Fruit fly (Drosophila melanogaster) whole organism, prepupa: ENCODE results near the gene CG16758.

ENCODE experiments used
- Blimp-1 ChIP-seq: fragments of 200-800 bp; sonication (Bioruptor generic); optimal IDR thresholded peaks from 3 replicates; lab custom pipeline; 2017; ENCODE audit warnings: missing biosample characterization, missing genetic modification characterization, mild to moderate bottlenecking, moderate library complexity, missing genetic modification reagents
- CG10669 ChIP-seq: fragments of 200-800 bp; sonication (Bioruptor generic); optimal IDR thresholded peaks from 3 replicates; lab custom pipeline; 2018; ENCODE audit warnings: missing biosample characterization, mild to moderate bottlenecking, missing genetic modification characterization, moderate library complexity
- CG11762 ChIP-seq: fragments of 200-800 bp; sonication (Bioruptor generic); optimal IDR thresholded peaks from 3 replicates; lab custom pipeline; 2016; ENCODE audit warnings: missing biosample characterization, missing genetic modification characterization; ENCODE audit not compliant: insufficient read depth
- CG11902 ChIP-seq: fragments of 200-800 bp; sonication (Bioruptor generic); optimal IDR thresholded peaks from 3 replicates; lab custom pipeline; 2016; ENCODE audit warnings: missing biosample characterization, missing genetic modification characterization
- CG15336 ChIP-seq: fragments of 200-800 bp; sonication (Bioruptor generic); IDR thresholded peaks from 2 replicates; pipeline ENCODE4 v1.3.6; 2022; ENCODE audit warnings: missing biosample characterization, missing genetic modification characterization
- CG1621 ChIP-seq: fragments of 200-800 bp; sonication (Bioruptor generic); optimal IDR thresholded peaks from 3 replicates; lab custom pipeline; 2018; ENCODE audit warnings: missing biosample characterization, mild to moderate bottlenecking, missing genetic modification characterization
- CG3032 ChIP-seq: fragments of 200-800 bp; optimal IDR thresholded peaks from 2 replicates; lab custom pipeline; 2019; ENCODE audit warnings: missing biosample characterization, mild to moderate bottlenecking, missing genetic modification characterization, moderate library complexity
- CG31627 ChIP-seq: fragments of 200-800 bp; sonication (Bioruptor generic); optimal IDR thresholded peaks from 3 replicates; lab custom pipeline; 2016; ENCODE audit warnings: missing biosample characterization, missing genetic modification characterization
- CG32006 ChIP-seq: fragments of 200-800 bp; sonication (Bioruptor generic); optimal IDR thresholded peaks from 3 replicates; lab custom pipeline; 2017; ENCODE audit warnings: missing biosample characterization, mild to moderate bottlenecking, missing genetic modification characterization
- CG34406 ChIP-seq: fragments of 200-800 bp; sonication (Bioruptor generic); optimal IDR thresholded peaks from 3 replicates; lab custom pipeline; 2016; ENCODE audit warnings: missing biosample characterization, missing genetic modification characterization
- CG3919 ChIP-seq: fragments of 200-800 bp; sonication (Bioruptor generic); optimal IDR thresholded peaks from 3 replicates; lab custom pipeline; 2016; ENCODE audit warnings: missing biosample characterization, missing genetic modification characterization
- CG4318 ChIP-seq: fragments of 200-800 bp; sonication (Bioruptor generic); optimal IDR thresholded peaks from 3 replicates; lab custom pipeline; 2017; ENCODE audit warnings: missing biosample characterization, mild to moderate bottlenecking, missing genetic modification characterization
- CG6163 ChIP-seq: fragments of 200-800 bp; sonication (Bioruptor generic); IDR thresholded peaks from 3 replicates; pipeline ENCODE4 v1.3.6; 2022; ENCODE audit warnings: missing biosample characterization, missing genetic modification characterization
- CG6276 ChIP-seq: fragments of 200-800 bp; sonication (Bioruptor generic); optimal IDR thresholded peaks from 2 replicates; lab custom pipeline; 2017; ENCODE audit warnings: missing biosample characterization, mild to moderate bottlenecking, missing genetic modification characterization
- CG6792 ChIP-seq: fragments of 200-800 bp; sonication (Bioruptor generic); optimal IDR thresholded peaks from 3 replicates; lab custom pipeline; 2016; ENCODE audit warnings: missing biosample characterization, missing genetic modification characterization
- CG6808 ChIP-seq: fragments of 200-800 bp; sonication (Bioruptor generic); optimal IDR thresholded peaks from 3 replicates; lab custom pipeline; 2017; ENCODE audit warnings: missing biosample characterization, missing genetic modification characterization, mild to moderate bottlenecking, moderate library complexity, missing genetic modification reagents
- CG6854 ChIP-seq: fragments of 200-800 bp; sonication (Bioruptor generic); optimal IDR thresholded peaks from 2 replicates; lab custom pipeline; 2017; ENCODE audit warnings: missing biosample characterization, mild to moderate bottlenecking, missing genetic modification characterization
- CG7368 ChIP-seq: fragments of 200-800 bp; sonication (Bioruptor generic); optimal IDR thresholded peaks from 3 replicates; lab custom pipeline; 2016; ENCODE audit warnings: missing biosample characterization, missing genetic modification characterization
- CG8119 ChIP-seq: fragments of 200-800 bp; sonication (Bioruptor generic); IDR thresholded peaks from 3 replicates; pipeline ENCODE4 v1.3.6; 2022; ENCODE audit warnings: missing biosample characterization, missing genetic modification characterization
- CG8319 ChIP-seq: fragments of 200-800 bp; sonication (Bioruptor generic); optimal IDR thresholded peaks from 3 replicates; lab custom pipeline; 2016; ENCODE audit warnings: missing biosample characterization, missing genetic modification characterization
- CG9139 ChIP-seq: fragments of 200-800 bp; sonication (Bioruptor generic); optimal IDR thresholded peaks from 3 replicates; lab custom pipeline; 2017; ENCODE audit warnings: missing biosample characterization, mild to moderate bottlenecking, missing genetic modification characterization
- Eip78C ChIP-seq: fragments of 200-800 bp; sonication (Bioruptor generic); peaks from one replicate; lab custom pipeline; 2016; ENCODE audit warnings: missing biosample characterization, missing genetic modification characterization
- Eip93F ChIP-seq: fragments of 200-800 bp; sonication (Bioruptor generic); optimal IDR thresholded peaks from 2 replicates; lab custom pipeline; 2016; ENCODE audit warnings: missing biosample characterization, mild to moderate bottlenecking, missing genetic modification characterization
- Ets21C ChIP-seq: fragments of 200-800 bp; sonication (Bioruptor generic); optimal IDR thresholded peaks from 3 replicates; lab custom pipeline; 2016; ENCODE audit warnings: missing biosample characterization, missing genetic modification characterization
- Ets96B ChIP-seq: fragments of 200-800 bp; optimal IDR thresholded peaks from 2 replicates; lab custom pipeline; 2019; ENCODE audit warnings: missing biosample characterization, mild to moderate bottlenecking, missing genetic modification characterization, moderate library complexity
- Gug ChIP-seq: fragments of 200-800 bp; sonication (Bioruptor generic); IDR thresholded peaks from 2 replicates; pipeline ENCODE4 v1.3.6; 2022; ENCODE audit warnings: missing biosample characterization, missing genetic modification characterization
- Hr38 ChIP-seq: sonication (Bioruptor generic); optimal IDR thresholded peaks from 2 replicates; lab custom pipeline; 2016; ENCODE audit warnings: missing biosample characterization, missing genetic modification characterization
- Hr39 ChIP-seq: fragments of 200-800 bp; sonication (Bioruptor generic); optimal IDR thresholded peaks from 2 replicates; lab custom pipeline; 2016; ENCODE audit warnings: missing biosample characterization, missing genetic modification characterization
- Hr4 ChIP-seq: fragments of 200-800 bp; sonication (Bioruptor generic); optimal IDR thresholded peaks from 3 replicates; lab custom pipeline; 2016; ENCODE audit warnings: missing biosample characterization, missing genetic modification characterization
- Smox ChIP-seq: fragments of 200-800 bp; sonication (Bioruptor generic); optimal IDR thresholded peaks from 3 replicates; lab custom pipeline; 2016; ENCODE audit warnings: missing biosample characterization, missing genetic modification characterization
- Sox14 ChIP-seq: fragments of 200-800 bp; sonication (Bioruptor generic); optimal IDR thresholded peaks from 3 replicates; lab custom pipeline; 2016; ENCODE audit warnings: missing biosample characterization, missing genetic modification characterization
- achi ChIP-seq: fragments of 200-800 bp; sonication (Bioruptor generic); optimal IDR thresholded peaks from 3 replicates; lab custom pipeline; 2016; ENCODE audit warnings: missing biosample characterization, missing genetic modification characterization
- acj6 ChIP-seq: fragments of 200-800 bp; sonication (Bioruptor generic); optimal IDR thresholded peaks from 3 replicates; lab custom pipeline; 2016; ENCODE audit warnings: missing biosample characterization, missing genetic modification characterization
- dac ChIP-seq: fragments of 200-800 bp; sonication (Bioruptor generic); optimal IDR thresholded peaks from 2 replicates; lab custom pipeline; 2017; ENCODE audit warnings: missing biosample characterization, mild to moderate bottlenecking, missing genetic modification characterization
- dsx ChIP-seq: fragments of 200-800 bp; optimal IDR thresholded peaks from 3 replicates; lab custom pipeline; 2019; ENCODE audit warnings: missing biosample characterization, mild to moderate bottlenecking, missing genetic modification characterization, moderate library complexity; ENCODE audit not compliant: poor library complexity, severe bottlenecking
- eg ChIP-seq: fragments of 200-800 bp; sonication (Bioruptor generic); IDR thresholded peaks from 3 replicates; pipeline ENCODE4 v1.3.6; 2022; ENCODE audit warnings: missing biosample characterization, missing genetic modification characterization
- esn ChIP-seq: fragments of 200-800 bp; sonication (Bioruptor generic); optimal IDR thresholded peaks from 2 replicates; lab custom pipeline; 2016; ENCODE audit warnings: missing biosample characterization, mild to moderate bottlenecking, missing genetic modification characterization, moderate library complexity
- fd85E ChIP-seq: fragments of 200-800 bp; sonication (Bioruptor generic); optimal IDR thresholded peaks from 3 replicates; lab custom pipeline; 2016; ENCODE audit warnings: missing biosample characterization, missing genetic modification characterization
- fkh ChIP-seq: fragments of 200-800 bp; sonication (Bioruptor generic); optimal IDR thresholded peaks from 3 replicates; lab custom pipeline; 2017; ENCODE audit warnings: missing biosample characterization, mild to moderate bottlenecking, missing genetic modification characterization, moderate library complexity
- net ChIP-seq: fragments of 200-800 bp; sonication (Bioruptor generic); optimal IDR thresholded peaks from 3 replicates; lab custom pipeline; 2016; ENCODE audit warnings: missing biosample characterization, missing genetic modification characterization
- pdm3 ChIP-seq: fragments of 200-800 bp; sonication (Bioruptor generic); optimal IDR thresholded peaks from 3 replicates; lab custom pipeline; 2016; ENCODE audit warnings: missing biosample characterization, missing genetic modification characterization
- salr ChIP-seq, 2 experiments: fragments of 200-800 bp; sonication (Bioruptor generic); optimal IDR thresholded peaks; 3 replicates each; lab custom pipeline; 2016 to 2018; ENCODE audit warnings: missing biosample characterization in 2 of 2, missing genetic modification characterization in 2 of 2, mild to moderate bottlenecking in 1 of 2
- svp ChIP-seq: fragments of 200-800 bp; sonication (Bioruptor generic); peaks from one replicate; lab custom pipeline; 2016; ENCODE audit warnings: missing biosample characterization, missing genetic modification characterization
- topi ChIP-seq: fragments of 200-800 bp; sonication (Bioruptor generic); optimal IDR thresholded peaks from 3 replicates; lab custom pipeline; 2016; ENCODE audit warnings: missing biosample characterization, missing genetic modification characterization
- vri ChIP-seq: fragments of 200-800 bp; sonication (Bioruptor generic); optimal IDR thresholded peaks from 3 replicates; lab custom pipeline; 2016; ENCODE audit warnings: missing biosample characterization, mild to moderate bottlenecking, missing genetic modification characterization

CG16758 gene

dm6 chr3L:2552116-2552843 lies 48.9 kb upstream of the CG16758 start (continued):
- TF ChIP-seq CG6276 (GFP tag; lab: Kevin White, UChicago): peak; percentile 71
- peak; percentile 96 for TF ChIP-seq CG6163
- TF ChIP-seq fkh: no peak
- TF ChIP-seq CG8319 (GFP tag; lab: Kevin White, UChicago): peak; percentile 91
- peak; percentile 95 for TF ChIP-seq CG34406 (GFP tag; lab: Kevin White, UChicago)
- peak; percentile 88 for TF ChIP-seq Ets21C (GFP tag; lab: Kevin White, UChicago)
- TF ChIP-seq CG6792 (GFP tag; lab: Kevin White, UChicago): peak; percentile 94
- TF ChIP-seq Ets96B (tag; lab: Kevin White, UChicago): peak; percentile 97
- TF ChIP-seq Sox14 (GFP tag; lab: Kevin White, UChicago): peak; percentile 98
- peak; percentile 81 to 93 for TF ChIP-seq salr (GFP tag; optimal IDR thresholded peaks at IDR 0.05; lab: Kevin White, UChicago)
- TF ChIP-seq CG3032 (tag; lab: Kevin White, UChicago): peak; percentile 97
- peak; percentile 97 for TF ChIP-seq CG10669 (GFP tag; lab: Kevin White, UChicago)
- peak; percentile 95 for TF ChIP-seq CG31627 (GFP tag; lab: Kevin White, UChicago)
- TF ChIP-seq, all 60 proteins: peak for 57

DNA sequence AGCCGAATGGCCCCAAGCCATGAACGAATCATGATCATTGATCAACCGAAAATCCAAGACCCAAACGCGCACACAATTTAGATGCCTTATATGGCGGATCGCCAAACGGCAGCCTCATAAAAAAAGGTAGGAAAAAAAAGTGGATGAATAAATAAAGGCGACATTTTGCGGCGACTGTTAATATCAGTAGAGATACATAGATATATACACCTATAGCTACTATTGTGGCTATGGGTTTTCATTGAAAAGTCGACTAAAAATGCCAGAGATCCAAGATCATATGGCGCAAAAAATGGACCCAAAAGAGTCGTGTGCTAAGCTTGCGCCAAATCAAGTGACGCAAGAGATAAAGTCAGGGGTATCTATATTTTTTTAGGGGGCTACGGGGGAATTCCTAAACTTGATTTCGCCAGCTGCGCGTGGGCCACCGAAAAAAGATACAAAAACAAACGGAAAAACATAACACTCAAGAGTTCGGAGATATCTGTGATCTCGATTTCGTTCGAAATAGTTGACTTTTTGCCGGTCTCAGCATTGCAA lies 47.8 kb upstream of the CG16758 start:
- TF ChIP-seq CG9139 (GFP tag; lab: Kevin White, UChicago) (no peak), Eip78C (GFP tag; lab: Kevin White, UChicago) (no peak), dsx (no peak), CG34406 (GFP tag; lab: Kevin White, UChicago) (no peak), Hr4 (no peak), CG6854 (GFP tag; lab: Kevin White, UChicago) (no peak), achi (GFP tag; lab: Kevin White, UChicago) (no peak), Hr39 (GFP tag; lab: Kevin White, UChicago) (no peak), Eip93F (GFP tag; lab: Kevin White, UChicago) (no peak)

dm6 chr3L:2548932-2549331 lies 45.5 kb upstream of the CG16758 start:
- TF ChIP-seq CG32006 (GFP tag; lab: Kevin White, UChicago) (peak; percentile 46), Blimp-1 (GFP tag; lab: Kevin White, UChicago) (no peak), pdm3 (peak; percentile 46), salr (GFP tag; optimal IDR thresholded peaks at IDR 0.05; lab: Kevin White, UChicago) (peak; percentile 8 to 33), CG31627 (GFP tag; lab: Kevin White, UChicago) (peak; percentile 34), CG8319 (GFP tag; lab: Kevin White, UChicago) (no peak), Gug (GFP tag; lab: Robert Waterston, UW) (no peak), Hr39 (GFP tag; lab: Kevin White, UChicago) (peak; percentile 34), CG4318 (GFP tag; lab: Kevin White, UChicago) (no peak), svp (GFP tag; lab: Kevin White, UChicago) (no peak), fd85E (GFP tag; lab: Kevin White, UChicago) (no peak), esn (GFP tag; lab: Kevin White, UChicago) (peak; percentile 41), CG3919 (GFP tag; lab: Kevin White, UChicago) (peak; percentile 74), CG7368 (GFP tag; lab: Kevin White, UChicago) (peak; percentile 59), Hr38 (GFP tag; lab: Kevin White, UChicago) (no peak), Smox (GFP tag; lab: Kevin White, UChicago) (peak; percentile 19), CG6808 (GFP tag; lab: Kevin White, UChicago) (peak; percentile 68), Eip78C (GFP tag; lab: Kevin White, UChicago) (peak; percentile 92), CG6163 (peak; percentile 61; the same call in 2 of the 3 replicates), CG11762 (peak; percentile 58), CG3032 (tag; lab: Kevin White, UChicago) (peak; percentile 41), acj6 (peak; percentile 37), net (no peak), vri (GFP tag; lab: Kevin White, UChicago) (no peak), CG8119 (GFP tag; lab: Robert Waterston, UW) (0 out of 3 replicates have a peak, but pooled peaks have one; percentile 18), CG15336 (GFP tag; lab: Robert Waterston, UW) (peak; percentile 26; the same call in 1 of the 2 replicates), topi (GFP tag; lab: Kevin White, UChicago) (peak; percentile 67), dac (GFP tag; lab: Kevin White, UChicago) (no peak), CG6854 (GFP tag; lab: Kevin White, UChicago) (peak; percentile 23), eg (GFP tag; lab: Robert Waterston, UW) (0 out of 3 replicates have a peak, but pooled peaks have one; percentile 37), CG1621 (tag; lab: Kevin White, UChicago) (peak; percentile 25), CG11902 (GFP tag; lab: Kevin White, UChicago) (peak; percentile 36)
